Fruit fly (Drosophila melanogaster): ENCODE results near the gene Tfb5.

dm6 chr2L:5042076-5042475 is 31.4 kb upstream of the Tfb5 start:
- no peak for TF ChIP-seq Sin3A (optimal IDR thresholded peaks at IDR 0.05)
- no peak for TF ChIP-seq psq (optimal IDR thresholded peaks at IDR 0.05)
- TF ChIP-seq h (optimal IDR thresholded peaks at IDR 0.05), result no peak
- TF ChIP-seq ttk (optimal IDR thresholded peaks at IDR 0.05), result no peak
- TF ChIP-seq insv (optimal IDR thresholded peaks at IDR 0.05), result no peak
- TF ChIP-seq Myc (optimal IDR thresholded peaks at IDR 0.05), result no peak

Data from Kc167 (cell line).